Fruit fly (Drosophila melanogaster) whole organism, pupa: ENCODE data around the gene temp.

Experiments
- CG10348 ChIP-seq: fragments of 200-800 bp; sonication (Bioruptor generic); IDR thresholded peaks from 2 replicates; pipeline ENCODE4 v1.3.6; 2022; ENCODE audit warnings: missing biosample characterization, missing genetic modification characterization
- CG12605 ChIP-seq: fragments of 200-800 bp; sonication (Bioruptor generic); IDR thresholded peaks from 2 replicates; pipeline ENCODE4 v1.3.6; 2022; ENCODE audit warnings: missing biosample characterization, missing genetic modification characterization
- CG13204 ChIP-seq: fragments of 200-800 bp; sonication (Bioruptor generic); optimal IDR thresholded peaks from 2 replicates; lab custom pipeline; 2018; ENCODE audit warnings: missing biosample characterization, mild to moderate bottlenecking, missing genetic modification characterization, moderate library complexity
- CG14655 ChIP-seq: fragments of 200-800 bp; sonication (Bioruptor generic); optimal IDR thresholded peaks from 3 replicates; lab custom pipeline; 2017; ENCODE audit warnings: mild to moderate bottlenecking, missing biosample characterization, missing genetic modification reagents, missing genetic modification characterization
- CG15710 ChIP-seq: fragments of 200-800 bp; sonication (Bioruptor generic); optimal IDR thresholded peaks from 2 replicates; lab custom pipeline; 2018; ENCODE audit warnings: missing biosample characterization, mild to moderate bottlenecking, missing genetic modification characterization, moderate library complexity
- CG17806 ChIP-seq: fragments of 200-800 bp; sonication (Bioruptor generic); optimal IDR thresholded peaks from 2 replicates; lab custom pipeline; 2018; ENCODE audit warnings: missing biosample characterization, mild to moderate bottlenecking, missing genetic modification characterization, moderate library complexity
- CG32121 ChIP-seq: fragments of 200-800 bp; sonication (Bioruptor generic); IDR thresholded peaks from 2 replicates; pipeline ENCODE4 v1.3.6; 2022; ENCODE audit warnings: missing biosample characterization, missing genetic modification characterization
- CG34367 ChIP-seq: fragments of 200-800 bp; sonication (Bioruptor generic); optimal IDR thresholded peaks from 2 replicates; lab custom pipeline; 2018; ENCODE audit warnings: missing biosample characterization, mild to moderate bottlenecking, missing genetic modification characterization
- CG4496 ChIP-seq: fragments of 200-800 bp; sonication (Bioruptor generic); IDR thresholded peaks from 3 replicates; pipeline ENCODE4 v1.3.6; 2022; ENCODE audit warnings: missing biosample characterization, missing genetic modification characterization
- CG8159 ChIP-seq: fragments of 200-800 bp; sonication (Bioruptor generic); optimal IDR thresholded peaks from 3 replicates; lab custom pipeline; 2018; ENCODE audit warnings: missing biosample characterization, mild to moderate bottlenecking, missing genetic modification characterization, moderate library complexity
- CG8301 ChIP-seq: fragments of 200-800 bp; sonication (Bioruptor generic); optimal IDR thresholded peaks from 2 replicates; lab custom pipeline; 2018; ENCODE audit warnings: missing biosample characterization, mild to moderate bottlenecking, missing genetic modification characterization
- CG9948 ChIP-seq: fragments of 200-800 bp; sonication (Bioruptor generic); optimal IDR thresholded peaks from 2 replicates; lab custom pipeline; 2018; ENCODE audit warnings: missing biosample characterization, mild to moderate bottlenecking, missing genetic modification characterization, moderate library complexity
- D1 ChIP-seq: fragments of 200-800 bp; sonication (Bioruptor generic); optimal IDR thresholded peaks from 2 replicates; lab custom pipeline; 2018; ENCODE audit warnings: missing biosample characterization, mild to moderate bottlenecking, missing genetic modification characterization, moderate library complexity
- EcR ChIP-seq: fragments of 200-800 bp; sonication (Bioruptor generic); optimal IDR thresholded peaks from 3 replicates; lab custom pipeline; 2019; ENCODE audit warnings: missing biosample characterization, missing genetic modification characterization, mild to moderate bottlenecking, moderate library complexity, missing genetic modification reagents
- Ets98B ChIP-seq: fragments of 200-800 bp; sonication (Bioruptor generic); IDR thresholded peaks from 2 replicates; pipeline ENCODE4 v1.3.6; 2022; ENCODE audit warnings: missing biosample characterization, missing genetic modification characterization
- Pif1A ChIP-seq: fragments of 200-800 bp; sonication (Bioruptor generic); optimal IDR thresholded peaks from 3 replicates; lab custom pipeline; 2016; ENCODE audit warnings: missing biosample characterization, missing genetic modification characterization
- Pif1B ChIP-seq: fragments of 200-800 bp; sonication (Bioruptor generic); optimal IDR thresholded peaks from 3 replicates; lab custom pipeline; 2016; ENCODE audit warnings: missing biosample characterization, missing genetic modification characterization
- Snoo ChIP-seq: fragments of 200-800 bp; sonication (Bioruptor generic); optimal IDR thresholded peaks from 3 replicates; lab custom pipeline; 2017; ENCODE audit warnings: missing biosample characterization, mild to moderate bottlenecking, missing genetic modification characterization, inconsistent platforms
- fd96Ca ChIP-seq: fragments of 200-800 bp; sonication (Bioruptor generic); IDR thresholded peaks from 3 replicates; pipeline ENCODE4 v1.3.6; 2022; ENCODE audit warnings: missing biosample characterization, missing genetic modification characterization
- gl ChIP-seq: fragments of 200-800 bp; sonication (Bioruptor generic); optimal IDR thresholded peaks from 2 replicates; lab custom pipeline; 2018; ENCODE audit warnings: missing biosample characterization, mild to moderate bottlenecking, missing genetic modification characterization
- rn ChIP-seq: fragments of 200-800 bp; sonication (Bioruptor generic); IDR thresholded peaks from 2 replicates; pipeline ENCODE4 v1.3.6; 2022; ENCODE audit warnings: missing biosample characterization, missing genetic modification characterization

Gene temp

DNA sequence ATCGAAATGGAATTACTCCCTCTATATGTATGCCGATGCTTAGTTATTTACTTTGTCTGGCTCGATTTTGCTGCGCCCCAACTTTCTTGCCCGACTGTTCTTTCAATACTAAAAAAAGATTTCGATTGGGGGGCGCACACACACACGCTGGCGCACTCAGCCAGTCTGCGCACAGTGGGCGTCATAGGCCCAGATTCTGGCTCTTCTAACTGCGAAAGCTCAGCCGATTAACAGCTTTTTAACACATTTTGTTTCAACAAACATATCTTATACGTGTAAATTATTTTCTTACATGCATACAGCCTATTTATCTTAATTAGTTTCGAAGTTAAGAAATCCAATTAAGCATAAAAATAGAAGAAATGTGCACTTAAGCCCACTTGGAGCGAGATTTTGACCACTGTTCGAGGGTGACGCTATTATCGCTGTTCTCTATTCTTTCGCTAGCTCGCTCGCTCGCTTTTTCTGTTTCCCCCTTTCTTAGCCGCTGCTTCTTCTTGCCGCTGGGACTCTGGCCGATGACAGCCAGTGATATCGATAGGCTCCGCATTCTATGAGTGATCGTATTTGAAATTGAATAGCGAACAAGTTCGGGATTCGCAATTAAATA is 40.0 kb downstream of the temp start, which contains the start of gene Vinc:
Gene Vinc (minus strand): TSS at position 387 of the 610 bp plus-strand sequence.
- peak; percentile 45; the same call in 1 of the 2 replicates for TF ChIP-seq CG12605
- peak; percentile 84 for TF ChIP-seq CG4496 (GFP tag; lab: Robert Waterston, UW)
- TF ChIP-seq rn (GFP tag; lab: Robert Waterston, UW), result peak; percentile 40; the same call in 1 of the 2 replicates
- peak; percentile 92 for TF ChIP-seq fd96Ca
- TF ChIP-seq CG8301 (tag; lab: Kevin White, UChicago), result peak; percentile 93
- TF ChIP-seq gl (tag; lab: Kevin White, UChicago), result peak; percentile 85
- TF ChIP-seq CG15710 (tag; lab: Kevin White, UChicago), result peak; percentile 79
- TF ChIP-seq CG14655 (GFP tag; lab: Kevin White, UChicago), result peak; percentile 94
- peak; percentile 90 for TF ChIP-seq Snoo (tag; lab: Kevin White, UChicago)
- TF ChIP-seq CG8159 (tag; lab: Kevin White, UChicago), result peak; percentile 94
- TF ChIP-seq CG13204 (GFP tag; lab: Kevin White, UChicago), result no peak
- peak; percentile 86 for TF ChIP-seq CG17806
- TF ChIP-seq Ets98B (GFP tag; lab: Robert Waterston, UW), result peak; percentile 88
- TF ChIP-seq EcR (GFP tag; lab: Kevin White, UChicago), result peak; percentile 72
- peak; percentile 92 for TF ChIP-seq Pif1A (GFP tag; lab: Kevin White, UChicago)
- peak; percentile 80 for TF ChIP-seq CG34367 (tag; lab: Kevin White, UChicago)
- peak; percentile 79 for TF ChIP-seq CG9948 (tag; lab: Kevin White, UChicago)
- TF ChIP-seq Pif1B, result peak; percentile 87
- TF ChIP-seq D1 (tag; lab: Kevin White, UChicago), result no peak
- TF ChIP-seq CG10348 (GFP tag; lab: Robert Waterston, UW), result peak; percentile 34; the same call in 1 of the 2 replicates
- peak; percentile 90 for TF ChIP-seq CG32121 (GFP tag; lab: Robert Waterston, UW)
- TF ChIP-seq, all 21 proteins: peak for 19

DNA sequence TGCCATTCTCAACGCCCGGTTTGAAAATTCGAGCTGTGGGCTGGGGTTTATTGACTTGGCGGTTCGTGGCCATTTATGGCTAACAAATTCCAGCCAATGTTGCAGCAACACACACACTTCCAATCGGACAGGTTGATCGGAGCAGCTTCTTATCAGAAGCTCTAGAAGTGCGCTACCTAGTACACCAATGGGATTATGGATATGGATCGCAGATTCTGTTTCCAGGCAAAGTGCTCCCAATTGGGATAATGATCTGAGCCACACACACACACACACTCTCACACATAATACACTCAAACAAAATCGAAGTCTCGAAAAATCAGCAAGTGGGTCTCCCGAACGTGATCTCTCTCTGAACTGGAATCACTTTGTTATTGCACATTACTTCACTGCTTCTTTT is 40.7 kb downstream of the temp start:
- TF ChIP-seq Snoo (tag; lab: Kevin White, UChicago) (no peak), Pif1B (no peak)

DNA sequence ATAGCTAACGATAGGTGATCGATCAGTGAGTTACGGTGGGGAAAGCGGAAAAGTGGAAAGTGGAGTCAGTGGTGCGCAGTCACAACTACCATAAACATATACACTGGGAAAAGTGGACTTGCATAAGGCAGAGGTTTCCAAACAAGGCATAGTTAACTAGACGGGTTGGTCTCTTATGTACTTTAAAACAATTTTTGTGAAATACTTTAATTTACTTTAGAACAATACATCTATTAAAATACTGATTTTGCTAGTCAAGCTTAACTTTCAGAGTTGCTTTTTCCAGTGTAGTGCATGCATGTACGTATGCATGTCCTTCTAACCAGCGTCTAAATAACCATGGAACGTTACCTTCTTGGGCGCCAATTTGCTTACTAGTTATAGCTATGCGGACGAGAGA is 42.4 kb downstream of the temp start:
- peak; percentile 56; the same call in 1 of the 3 replicates for TF ChIP-seq CG4496 (GFP tag; lab: Robert Waterston, UW)
- peak; percentile 50 for TF ChIP-seq CG14655 (GFP tag; lab: Kevin White, UChicago)
- peak; percentile 21 for TF ChIP-seq CG17806
- TF ChIP-seq fd96Ca, result peak; percentile 44; the same call in 2 of the 3 replicates
- TF ChIP-seq CG12605, result no peak
- peak; percentile 20 for TF ChIP-seq CG9948 (tag; lab: Kevin White, UChicago)
- peak; percentile 57 for TF ChIP-seq CG8301 (tag; lab: Kevin White, UChicago)
- no peak for TF ChIP-seq CG10348 (GFP tag; lab: Robert Waterston, UW)
- TF ChIP-seq Ets98B (GFP tag; lab: Robert Waterston, UW), result peak; percentile 56; the same call in 1 of the 2 replicates
- TF ChIP-seq CG8159 (tag; lab: Kevin White, UChicago), result peak; percentile 13
- TF ChIP-seq CG15710 (tag; lab: Kevin White, UChicago), result no peak
- TF ChIP-seq CG13204 (GFP tag; lab: Kevin White, UChicago), result no peak
- TF ChIP-seq gl (tag; lab: Kevin White, UChicago), result no peak
- peak; percentile 41 for TF ChIP-seq Pif1A (GFP tag; lab: Kevin White, UChicago)

DNA sequence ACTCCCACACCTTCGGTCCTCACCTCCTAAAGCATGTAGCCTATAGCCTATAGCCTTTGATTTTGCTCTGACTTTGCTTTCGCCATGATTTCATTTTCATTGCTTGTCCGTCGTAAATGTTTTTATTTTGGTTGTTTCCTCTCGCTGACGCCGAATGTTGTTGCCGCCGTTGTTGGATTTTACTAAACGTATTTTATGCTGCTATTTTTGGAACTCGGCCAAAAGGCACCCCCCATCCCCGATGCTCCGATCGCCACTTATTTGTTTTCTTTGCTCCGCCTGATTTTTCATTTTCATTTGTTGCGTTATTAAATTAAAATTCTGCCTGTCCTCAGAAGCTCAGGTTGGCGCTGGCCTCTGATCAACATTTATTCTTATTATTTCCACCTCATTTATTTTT is 43.1 kb downstream of the temp start:
- TF ChIP-seq CG34367 (tag; lab: Kevin White, UChicago), result no peak
- no peak for TF ChIP-seq Snoo (tag; lab: Kevin White, UChicago)
- TF ChIP-seq Ets98B (GFP tag; lab: Robert Waterston, UW), result no peak
- no peak for TF ChIP-seq rn (GFP tag; lab: Robert Waterston, UW)

DNA sequence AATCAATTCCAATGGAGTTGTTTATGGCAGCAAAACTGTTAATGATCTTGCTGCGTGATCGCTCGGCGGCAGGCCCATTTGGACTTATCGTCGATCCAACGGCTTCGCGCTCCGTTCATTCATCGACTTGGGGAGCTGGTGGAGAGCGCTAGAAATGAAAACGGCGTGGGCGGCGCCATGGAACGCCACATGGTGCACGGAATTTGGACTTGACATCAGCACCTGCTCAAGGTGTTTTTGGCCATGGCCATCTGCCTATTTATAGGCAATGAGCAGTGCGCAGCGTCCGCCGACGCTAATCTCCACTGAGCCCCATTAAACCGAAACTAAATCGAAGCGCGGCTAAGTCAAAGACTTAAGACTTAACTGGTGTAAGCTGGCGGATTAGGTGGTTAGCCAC is 43.9 kb downstream of the temp start:
- TF ChIP-seq Snoo (tag; lab: Kevin White, UChicago) (no peak), CG9948 (tag; lab: Kevin White, UChicago) (no peak), CG12605 (no peak), CG13204 (GFP tag; lab: Kevin White, UChicago) (no peak), Ets98B (GFP tag; lab: Robert Waterston, UW) (no peak), Pif1B (no peak), CG32121 (GFP tag; lab: Robert Waterston, UW) (no peak), CG4496 (GFP tag; lab: Robert Waterston, UW) (no peak), CG8159 (tag; lab: Kevin White, UChicago) (no peak), CG15710 (tag; lab: Kevin White, UChicago) (no peak), CG14655 (GFP tag; lab: Kevin White, UChicago) (no peak), CG10348 (GFP tag; lab: Robert Waterston, UW) (no peak), fd96Ca (no peak), rn (GFP tag; lab: Robert Waterston, UW) (no peak), CG17806 (no peak), gl (tag; lab: Kevin White, UChicago) (no peak), CG34367 (tag; lab: Kevin White, UChicago) (no peak), EcR (GFP tag; lab: Kevin White, UChicago) (no peak), D1 (tag; lab: Kevin White, UChicago) (no peak), CG8301 (tag; lab: Kevin White, UChicago) (no peak)
